Worm (Caenorhabditis elegans) whole organism, young adult: Measurements from ENCODE around the gene C09E7.4.
"Not testable (repeated sequence)": the region's sequence is repeated elsewhere in the genome, so short reads cannot be mapped to it uniquely, and the experiment has no call there.

Experiments used
- F39B2.1 ChIP-seq: fragments of 200-800 bp; sonication (Bioruptor generic); IDR thresholded peaks from 2 replicates; pipeline ENCODE4 v1.3.6; 2022; ENCODE audit warnings: missing genetic modification reagents, missing genetic modification characterization, missing compliant biosample characterization
- T07F8.4 ChIP-seq: sonication (generic microtip); optimal IDR thresholded peaks from 2 replicates; lab custom pipeline; 2016; ENCODE audit warnings: mild to moderate bottlenecking, missing genetic modification characterization, moderate library complexity, missing compliant biosample characterization
- ZK185.1 ChIP-seq: sonication (generic microtip); optimal IDR thresholded peaks from 2 replicates; lab custom pipeline; 2016; ENCODE audit warnings: mild to moderate bottlenecking, missing genetic modification characterization, missing compliant biosample characterization; ENCODE audit not compliant: poor library complexity, severe bottlenecking
- aptf-2 ChIP-seq: fragments of 200-800 bp; sonication (Bioruptor generic); conservative IDR thresholded peaks from 2 replicates; pipeline ENCODE4 v1.3.6; 2022; ENCODE audit warnings: missing genetic modification reagents, missing genetic modification characterization, missing compliant biosample characterization
- ceh-40 ChIP-seq: fragments of 200-800 bp; sonication (Bioruptor generic); IDR thresholded peaks from 2 replicates; pipeline ENCODE4 v1.3.6; 2022; ENCODE audit warnings: missing genetic modification characterization, missing compliant biosample characterization
- lin-26 ChIP-seq: fragments of 200-800 bp; sonication (Bioruptor generic); IDR thresholded peaks from 2 replicates; pipeline ENCODE4 v1.3.6; 2022; ENCODE audit warnings: missing genetic modification reagents, missing genetic modification characterization, missing compliant biosample characterization
- mes-4 ChIP-seq: sonication (generic microtip); optimal IDR thresholded peaks from 2 replicates; lab custom pipeline; 2016; ENCODE audit warnings: missing genotype, missing genetic modification characterization, missing compliant biosample characterization
- mxl-1 ChIP-seq: sonication (generic microtip); optimal IDR thresholded peaks from 2 replicates; lab custom pipeline; 2016; ENCODE audit warnings: missing genetic modification characterization, missing compliant biosample characterization
- nfya-1 ChIP-seq: sonication (generic microtip); optimal IDR thresholded peaks from 2 replicates; lab custom pipeline; 2017; ENCODE audit warnings: antibody characterized with exemption, missing compliant biosample characterization, missing genetic modification characterization, borderline replicate concordance; ENCODE audit not compliant: insufficient read depth
- nhr-80 ChIP-seq: sonication (generic microtip); optimal IDR thresholded peaks from 2 replicates; lab custom pipeline; 2016; ENCODE audit warnings: missing genetic modification characterization, missing compliant biosample characterization
- sea-2 ChIP-seq: fragments of 200-800 bp; sonication (Bioruptor generic); IDR thresholded peaks from 2 replicates; pipeline ENCODE4 v1.3.6; 2022; ENCODE audit warnings: missing genetic modification characterization, missing compliant biosample characterization
- snpc-4 ChIP-seq, 5 experiments: fragments of 150-350 bp in 1 of 5; sonication (generic microtip) in 4 of 5; optimal IDR thresholded peaks; 2 replicates each; lab custom pipeline; 2014 to 2018; ENCODE audit warnings: missing genetic modification characterization in 5 of 5, missing biosample characterization in 3 of 5, antibody characterized with exemption in 2 of 5, mild to moderate bottlenecking in 2 of 5, missing compliant biosample characterization in 2 of 5, missing genotype in 2 of 5, moderate library complexity in 2 of 5, missing genetic modification reagents in 1 of 5
- somi-1 ChIP-seq: fragments of 200-800 bp; sonication (Bioruptor generic); optimal IDR thresholded peaks from 2 replicates; lab custom pipeline; 2018; ENCODE audit warnings: mild to moderate bottlenecking, missing genetic modification characterization, missing compliant biosample characterization
- ztf-25 ChIP-seq: fragments of 200-800 bp; sonication (Bioruptor generic); IDR thresholded peaks from 2 replicates; pipeline ENCODE4 v1.3.6; 2022; ENCODE audit warnings: missing genetic modification reagents, missing genetic modification characterization, missing compliant biosample characterization

DNA sequence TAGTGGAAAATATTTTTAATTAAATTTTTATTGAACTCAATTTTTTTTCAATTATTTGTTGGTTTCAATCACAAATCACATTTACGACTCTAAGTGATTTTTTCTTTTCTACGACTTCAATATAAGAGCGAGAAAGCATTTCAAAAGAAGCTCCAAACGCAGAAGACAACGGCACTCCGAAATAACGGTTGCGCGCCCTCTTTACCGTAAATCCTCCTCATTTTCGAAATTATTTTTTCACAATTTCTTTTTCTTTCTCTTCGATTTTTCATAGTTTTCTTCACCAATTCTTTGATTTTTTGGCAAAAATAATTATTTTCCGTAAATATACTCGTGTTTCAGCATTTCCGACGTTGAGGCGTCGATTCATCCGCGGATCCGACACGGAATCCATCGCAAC lies 32.6 kb downstream of the C09E7.4 start:
- not testable (repeated sequence) for TF ChIP-seq T07F8.4 (tag; lab: Kevin White, UChicago); nfya-1; ZK185.1; somi-1 (GFP tag; lab: Kevin White, UChicago); nhr-80; aptf-2 (GFP tag; lab: Robert Waterston, UW); F39B2.1; sea-2; mxl-1 (tag; lab: Kevin White, UChicago); ztf-25 (GFP tag; lab: Robert Waterston, UW); lin-26 (GFP tag; lab: Robert Waterston, UW); mes-4 (tag; lab: Kevin White, UChicago); snpc-4 (GFP tag; optimal IDR thresholded peaks at IDR 0.05; lab: Kevin White, UChicago); snpc-4 (tag; optimal IDR thresholded peaks at IDR 0.05; lab: Kevin White, UChicago); ceh-40 (GFP tag; lab: Robert Waterston, UW)
